Worm (Caenorhabditis elegans) whole organism, midembryonic: Measurements from ENCODE around the gene apc-2.

Experiments
- T22C8.4 ChIP-seq: fragments of 200-800 bp; sonication (Bioruptor generic); IDR thresholded peaks from 2 replicates; pipeline ENCODE4 v1.3.6; 2022; ENCODE audit warnings: missing genetic modification characterization, missing compliant biosample characterization
- cog-1 ChIP-seq: sonication (generic microtip); optimal IDR thresholded peaks from 2 replicates; lab custom pipeline; 2016; ENCODE audit warnings: missing genetic modification characterization, missing compliant biosample characterization
- flt-1 ChIP-seq: fragments of 200-800 bp; sonication (Bioruptor generic); IDR thresholded peaks from 2 replicates; pipeline ENCODE4 v1.3.6; 2022; ENCODE audit warnings: missing genetic modification characterization, missing compliant biosample characterization
- klf-2 ChIP-seq: fragments of 200-800 bp; sonication (Bioruptor generic); conservative IDR thresholded peaks from 2 replicates; pipeline ENCODE4 v1.3.6; 2022; ENCODE audit warnings: missing genetic modification reagents, missing genetic modification characterization, missing compliant biosample characterization
- med-1 ChIP-seq: sonication (generic microtip); optimal IDR thresholded peaks from 2 replicates; lab custom pipeline; 2017; ENCODE audit warnings: missing genetic modification characterization, mild to moderate bottlenecking, missing compliant biosample characterization, antibody characterized with exemption, missing genetic modification reagents; ENCODE audit not compliant: insufficient read depth
- ref-1 ChIP-seq: fragments of 200-800 bp; sonication (Bioruptor generic); conservative IDR thresholded peaks from 2 replicates; pipeline ENCODE4 v1.3.6; 2022; ENCODE audit warnings: missing genetic modification reagents, missing genetic modification characterization, missing compliant biosample characterization
- tab-1 ChIP-seq: fragments of 200-800 bp; sonication (Bioruptor generic); IDR thresholded peaks from 2 replicates; pipeline ENCODE4 v1.3.6; 2022; ENCODE audit warnings: missing genetic modification characterization, missing compliant biosample characterization
- ztf-23 ChIP-seq: fragments of 200-800 bp; sonication (Bioruptor generic); IDR thresholded peaks from 2 replicates; pipeline ENCODE4 v1.3.6; 2022; ENCODE audit warnings: missing genetic modification reagents, missing genetic modification characterization, missing compliant biosample characterization
- ztf-29 ChIP-seq: fragments of 200-800 bp; sonication (Bioruptor generic); IDR thresholded peaks from 2 replicates; pipeline ENCODE4 v1.3.6; 2022; ENCODE audit warnings: missing genetic modification reagents, missing genetic modification characterization, missing compliant biosample characterization

apc-2 gene

DNA sequence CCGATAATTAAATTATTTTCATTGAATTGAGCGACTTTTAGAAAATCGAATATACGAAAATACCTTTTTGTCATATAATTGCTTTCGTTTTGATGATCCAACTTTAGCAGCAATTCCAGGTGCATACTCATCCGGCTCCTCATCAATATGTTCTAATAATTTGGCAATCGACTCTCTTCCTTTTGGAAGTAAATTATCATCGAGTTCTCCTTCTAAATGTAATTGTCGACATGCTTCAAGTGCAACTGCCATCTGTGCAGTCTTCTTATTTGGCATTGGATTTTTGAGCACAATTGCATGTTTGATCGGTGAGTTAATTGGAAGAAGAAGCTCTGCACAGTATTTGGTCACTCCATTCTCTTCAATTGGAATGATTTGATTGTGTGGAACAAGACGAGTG lies 3.2 kb upstream of the apc-2 start:
- TF ChIP-seq ref-1 (GFP tag; lab: Robert Waterston, UW) (no peak), T22C8.4 (GFP tag; lab: Robert Waterston, UW) (no peak), tab-1 (GFP tag; lab: Robert Waterston, UW) (no peak), klf-2 (GFP tag; lab: Robert Waterston, UW) (no peak), flt-1 (GFP tag; lab: Robert Waterston, UW) (no peak), ztf-23 (no peak), cog-1 (tag; lab: Kevin White, UChicago) (no peak), med-1 (no peak), ztf-29 (GFP tag; lab: Robert Waterston, UW) (no peak)

DNA sequence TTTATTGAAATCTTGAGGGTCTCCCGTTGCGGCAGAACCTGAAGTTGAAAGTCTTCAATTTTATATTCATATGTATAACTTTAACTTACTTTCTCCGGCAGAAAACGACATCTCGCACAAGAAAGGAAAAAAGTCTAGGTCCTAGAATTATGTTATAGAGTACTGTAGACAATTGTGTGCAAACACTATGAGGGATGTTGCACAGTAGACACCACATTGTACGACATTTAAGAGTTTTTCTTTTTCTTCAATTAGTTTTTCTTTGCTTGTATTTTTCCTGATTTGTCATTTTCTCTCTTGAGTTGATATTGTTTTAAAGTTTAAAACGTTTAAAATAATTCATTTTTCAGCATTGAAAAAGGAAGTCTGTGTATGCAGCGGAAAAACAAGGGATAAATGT lies 4.9 kb downstream of the apc-2 start, which contains the start of the genes K06H7.7 and grp-1:
Gene K06H7.7, minus strand, starts transcription at position 121 of the 400 bp plus-strand sequence.
Gene grp-1, plus strand, starts transcription at position 351 of the 400 bp plus-strand sequence.
- TF ChIP-seq klf-2 (GFP tag; lab: Robert Waterston, UW) (no peak), flt-1 (GFP tag; lab: Robert Waterston, UW) (no peak), cog-1 (tag; lab: Kevin White, UChicago) (no peak), T22C8.4 (GFP tag; lab: Robert Waterston, UW) (no peak), ztf-29 (GFP tag; lab: Robert Waterston, UW) (no peak), ztf-23 (no peak)

DNA sequence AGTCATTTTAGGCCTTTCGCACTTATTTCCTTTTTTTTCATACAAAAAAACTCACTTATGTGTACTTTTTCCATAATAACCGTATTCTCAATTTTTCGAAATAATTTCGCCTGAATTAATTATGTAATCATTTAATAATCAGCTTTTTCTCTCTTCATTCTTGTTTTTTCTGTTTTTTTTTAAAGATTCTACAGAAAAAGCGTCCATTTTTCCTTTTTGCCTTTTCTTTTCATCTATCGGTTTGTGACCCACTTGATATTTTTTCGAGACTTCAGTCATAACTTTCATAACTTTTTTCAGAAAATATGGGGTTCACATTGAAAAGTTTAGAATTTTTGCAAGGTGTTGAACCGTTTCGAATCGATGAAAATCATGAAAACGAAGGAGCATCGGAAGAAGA lies 7.8 kb downstream of the apc-2 start, which contains the start of gene vms-1:
Gene vms-1, plus strand, starts transcription at position 301 of the 400 bp plus-strand sequence.
- TF ChIP-seq flt-1 (GFP tag; lab: Robert Waterston, UW) (no peak), T22C8.4 (GFP tag; lab: Robert Waterston, UW) (no peak), klf-2 (GFP tag; lab: Robert Waterston, UW) (no peak), tab-1 (GFP tag; lab: Robert Waterston, UW) (no peak), med-1 (no peak), ztf-29 (GFP tag; lab: Robert Waterston, UW) (no peak), cog-1 (tag; lab: Kevin White, UChicago) (no peak), ref-1 (GFP tag; lab: Robert Waterston, UW) (no peak), ztf-23 (no peak)

DNA sequence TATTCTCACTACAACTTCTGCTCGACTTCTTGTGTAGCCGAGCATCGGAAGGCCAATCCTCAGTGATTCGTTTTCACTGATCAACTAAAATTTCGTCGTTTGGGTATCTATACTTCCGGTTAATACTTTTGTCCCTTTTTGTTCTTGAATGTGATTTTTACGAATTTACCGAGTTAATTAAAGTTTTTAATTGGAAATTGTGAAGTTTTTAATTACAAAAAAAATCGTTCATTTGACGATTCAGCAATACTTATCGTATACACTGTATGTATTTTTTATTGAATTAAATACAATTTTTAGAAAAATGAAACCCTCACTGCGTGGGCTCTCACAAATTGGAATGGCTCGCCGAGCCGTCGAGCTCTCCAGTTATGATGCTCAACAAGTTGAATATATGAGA lies 11.0 kb downstream of the apc-2 start, which contains the start of gene idi-1:
Gene idi-1, plus strand, starts transcription at position 301 of the 400 bp plus-strand sequence.
- TF ChIP-seq ref-1 (GFP tag; lab: Robert Waterston, UW) (no peak), tab-1 (GFP tag; lab: Robert Waterston, UW) (no peak), flt-1 (GFP tag; lab: Robert Waterston, UW) (no peak), cog-1 (tag; lab: Kevin White, UChicago) (no peak), ztf-23 (no peak), ztf-29 (GFP tag; lab: Robert Waterston, UW) (no peak), klf-2 (GFP tag; lab: Robert Waterston, UW) (no peak), T22C8.4 (GFP tag; lab: Robert Waterston, UW) (no peak)

ce11 chrIII:8093079-8093623 lies 12.7 kb downstream of the apc-2 start, which contains the start of gene K06H7.2:
K06H7.2 (plus strand) TSS chrIII:8093573.
- TF ChIP-seq cog-1 (tag; lab: Kevin White, UChicago) (peak; percentile 48), klf-2 (GFP tag; lab: Robert Waterston, UW) (no peak), med-1 (no peak), flt-1 (GFP tag; lab: Robert Waterston, UW) (0 out of 2 replicates have a peak, but pooled peaks have one; percentile 40)

ce11 chrIII:8098116-8098515 lies 17.7 kb downstream of the apc-2 start, which contains the start of gene K06H7.8:
K06H7.8 (minus strand) TSS chrIII:8098216.
- TF ChIP-seq klf-2 (GFP tag; lab: Robert Waterston, UW) (no peak), ztf-29 (GFP tag; lab: Robert Waterston, UW) (no peak), tab-1 (GFP tag; lab: Robert Waterston, UW) (no peak), T22C8.4 (GFP tag; lab: Robert Waterston, UW) (no peak), med-1 (no peak), cog-1 (tag; lab: Kevin White, UChicago) (no peak), ref-1 (GFP tag; lab: Robert Waterston, UW) (no peak), flt-1 (GFP tag; lab: Robert Waterston, UW) (no peak), ztf-23 (no peak)

ce11 chrIII:8099022-8099421 lies 18.6 kb downstream of the apc-2 start, which contains the start of gene K06H7.1:
K06H7.1 (plus strand) TSS chrIII:8099322.
- no peak for TF ChIP-seq med-1
- TF ChIP-seq tab-1 (GFP tag; lab: Robert Waterston, UW) = no peak

ce11 chrIII:8100960-8101359 lies 20.5 kb downstream of the apc-2 start, which contains the start of gene plk-1:
plk-1 (plus strand) TSS chrIII:8101348.
- TF ChIP-seq T22C8.4 (GFP tag; lab: Robert Waterston, UW) = no peak
- no peak for TF ChIP-seq ref-1 (GFP tag; lab: Robert Waterston, UW)

DNA sequence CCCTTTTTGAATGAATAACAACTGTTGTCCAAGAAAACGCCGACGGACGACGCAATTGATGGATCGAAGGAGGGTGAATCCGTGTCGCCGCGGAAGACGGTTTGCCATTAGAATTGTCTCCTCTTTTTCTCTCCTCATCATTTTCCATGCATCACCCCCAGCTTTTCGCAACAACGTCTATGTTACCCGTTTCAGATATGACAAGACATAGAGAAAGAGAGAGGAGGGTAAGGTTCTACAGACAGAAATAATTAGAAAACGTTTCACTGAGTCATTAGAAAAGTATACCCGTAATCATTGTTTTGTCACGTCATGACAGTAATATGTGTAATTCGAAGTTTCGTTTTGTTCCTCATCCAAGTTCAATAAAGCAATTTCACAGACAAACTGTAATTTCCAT lies 25.3 kb downstream of the apc-2 start:
- TF ChIP-seq klf-2 (GFP tag; lab: Robert Waterston, UW) (no peak), tab-1 (GFP tag; lab: Robert Waterston, UW) (no peak)

DNA sequence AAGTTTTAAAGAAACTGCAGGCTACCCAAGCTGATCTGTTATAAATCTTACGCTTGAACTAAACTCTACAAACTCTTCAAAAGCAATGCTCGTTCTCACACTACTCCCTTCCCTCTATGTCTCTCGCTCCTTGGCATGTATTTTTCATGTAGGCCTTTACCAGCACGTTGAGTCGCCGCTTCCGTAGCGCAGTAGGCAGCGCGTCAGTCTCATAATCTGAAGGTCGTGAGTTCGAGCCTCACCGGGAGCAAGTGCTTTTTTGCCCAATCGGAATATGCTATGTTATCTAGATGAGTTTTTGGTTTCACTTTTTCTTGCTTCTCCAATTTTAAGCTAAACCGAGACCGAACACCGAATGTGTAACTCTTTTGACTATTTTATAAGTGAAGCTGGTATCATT lies 26.0 kb downstream of the apc-2 start:
- TF ChIP-seq ref-1 (GFP tag; lab: Robert Waterston, UW) = peak; percentile 73
- TF ChIP-seq T22C8.4 (GFP tag; lab: Robert Waterston, UW) = peak; percentile 83
- peak; percentile 92 for TF ChIP-seq flt-1 (GFP tag; lab: Robert Waterston, UW)
- TF ChIP-seq cog-1 (tag; lab: Kevin White, UChicago) = peak; percentile 45
- peak; percentile 89 for TF ChIP-seq tab-1 (GFP tag; lab: Robert Waterston, UW)
- TF ChIP-seq klf-2 (GFP tag; lab: Robert Waterston, UW) = peak; percentile 78
- TF ChIP-seq ztf-23 = peak; percentile 89
- peak; percentile 37 for TF ChIP-seq med-1
- peak; percentile 86 for TF ChIP-seq ztf-29 (GFP tag; lab: Robert Waterston, UW)
